Fruit fly (Drosophila melanogaster) whole organism, wandering third instar larva: ENCODE results near the gene Targ1.
A peak's percentile ranks its signal among the peaks of the same experiment; 100 is the strongest.

ENCODE experiments used
- Abd-B ChIP-seq: fragments of >200 bp; optimal IDR thresholded peaks from 2 replicates; lab custom pipeline; 2017; ENCODE audit warnings: missing biosample characterization, missing genetic modification characterization
- CG32264 ChIP-seq: fragments of 200-800 bp; sonication (Bioruptor generic); optimal IDR thresholded peaks from 2 replicates; lab custom pipeline; 2016; ENCODE audit warnings: missing biosample characterization, missing genetic modification characterization
- CG9705 ChIP-seq: fragments of 200-800 bp; sonication (Bioruptor generic); optimal IDR thresholded peaks from 2 replicates; lab custom pipeline; 2018; ENCODE audit warnings: missing biosample characterization, mild to moderate bottlenecking, missing genetic modification characterization
- CrebA ChIP-seq: fragments of 200-800 bp; sonication (Bioruptor generic); optimal IDR thresholded peaks from 2 replicates; lab custom pipeline; 2016; ENCODE audit warnings: missing biosample characterization, mild to moderate bottlenecking, missing genetic modification characterization, borderline replicate concordance
- Dfd ChIP-seq: fragments of >200 bp; optimal IDR thresholded peaks from 2 replicates; lab custom pipeline; 2017; ENCODE audit warnings: missing biosample characterization, missing genetic modification characterization
- Dif ChIP-seq: fragments of 200-275, 200-300 bp; sonication (Bioruptor generic); optimal IDR thresholded peaks from 2 replicates; lab custom pipeline; 2018; ENCODE audit warnings: missing biosample characterization, missing genetic modification characterization; ENCODE audit not compliant: partially characterized antibody
- GATAd ChIP-seq: sonication (Bioruptor generic); optimal IDR thresholded peaks from 2 replicates; lab custom pipeline; 2016; ENCODE audit warnings: missing biosample characterization, missing genetic modification characterization
- HLH106 ChIP-seq: fragments of 200-800 bp; optimal IDR thresholded peaks from 3 replicates; lab custom pipeline; 2019; ENCODE audit warnings: missing biosample characterization, mild to moderate bottlenecking, missing genetic modification characterization, moderate library complexity
- Hnf4 ChIP-seq: fragments of 200-800 bp; sonication (Bioruptor generic); optimal IDR thresholded peaks from 2 replicates; lab custom pipeline; 2016; ENCODE audit warnings: missing biosample characterization, mild to moderate bottlenecking, missing genetic modification characterization
- Hr78 ChIP-seq: fragments of >200 bp; optimal IDR thresholded peaks from 2 replicates; lab custom pipeline; 2017; ENCODE audit warnings: missing biosample characterization, missing genetic modification characterization
- Hr83 ChIP-seq: fragments of 200-300 bp; sonication (Bioruptor generic); optimal IDR thresholded peaks from 2 replicates; lab custom pipeline; 2016; ENCODE audit warnings: missing biosample characterization, mild to moderate bottlenecking, missing genetic modification characterization, moderate library complexity; ENCODE audit not compliant: poor library complexity, severe bottlenecking
- Jra ChIP-seq: sonication (Bioruptor generic); optimal IDR thresholded peaks from 2 replicates; lab custom pipeline; 2016; ENCODE audit warnings: missing biosample characterization, missing genetic modification characterization
- Mio ChIP-seq: sonication (Bioruptor generic); optimal IDR thresholded peaks from 2 replicates; lab custom pipeline; 2016; ENCODE audit warnings: missing biosample characterization, missing genetic modification characterization
- Myc ChIP-seq: fragments of >200 bp; optimal IDR thresholded peaks from 2 replicates; lab custom pipeline; 2017
- N ChIP-seq: fragments of >200 bp; optimal IDR thresholded peaks from 2 replicates; lab custom pipeline; 2018; ENCODE audit warnings: missing biosample characterization, missing external identifiers, missing genetic modification characterization
- OdsH ChIP-seq: fragments of 200-800 bp; sonication (Bioruptor generic); optimal IDR thresholded peaks from 2 replicates; lab custom pipeline; 2016; ENCODE audit warnings: missing biosample characterization, mild to moderate bottlenecking, missing genetic modification characterization
- Rel ChIP-seq, 2 experiments: fragments of 200-800 bp; sonication (Bioruptor generic) in 1 of 2; optimal IDR thresholded peaks; 2 replicates in 1 of 2; 3 replicates in 1 of 2; lab custom pipeline; 2016 to 2019; ENCODE audit warnings: mild to moderate bottlenecking in 2 of 2, missing biosample characterization in 2 of 2, missing genetic modification characterization in 2 of 2, moderate library complexity in 1 of 2
- Sp1 ChIP-seq: fragments of 200-800 bp; sonication (Bioruptor generic); optimal IDR thresholded peaks from 3 replicates; lab custom pipeline; 2019; ENCODE audit warnings: missing biosample characterization, mild to moderate bottlenecking, missing genetic modification characterization, moderate library complexity
- Vsx2 ChIP-seq: fragments of 200-300, 225-300 bp; sonication (Bioruptor generic); optimal IDR thresholded peaks from 2 replicates; lab custom pipeline; 2018; ENCODE audit warnings: missing biosample characterization, missing genetic modification characterization; ENCODE audit not compliant: partially characterized antibody
- br ChIP-seq: fragments of 200-800 bp; sonication (Bioruptor generic); optimal IDR thresholded peaks from 2 replicates; lab custom pipeline; 2016; ENCODE audit warnings: missing biosample characterization, missing genetic modification characterization
- brk ChIP-seq: fragments of 200-800 bp; sonication (Bioruptor generic); optimal IDR thresholded peaks from 2 replicates; lab custom pipeline; 2016; ENCODE audit warnings: missing biosample characterization, mild to moderate bottlenecking, missing genetic modification characterization
- dl ChIP-seq, 2 experiments: fragments of 175-275, 200-275 bp in 1 of 2; fragments of 200-275 bp in 1 of 2; sonication (Bioruptor generic); optimal IDR thresholded peaks; lab custom pipeline; 2018; ENCODE audit warnings: mild to moderate bottlenecking in 2 of 2, missing biosample characterization in 2 of 2, missing genetic modification characterization in 2 of 2, moderate library complexity in 2 of 2; ENCODE audit not compliant: partially characterized antibody in 2 of 2, insufficient read depth in 1 of 2
- dmrt93B ChIP-seq: fragments of 200-800 bp; sonication (Bioruptor generic); optimal IDR thresholded peaks from 2 replicates; lab custom pipeline; 2018; ENCODE audit warnings: missing biosample characterization, mild to moderate bottlenecking, missing genetic modification characterization
- dsf ChIP-seq: sonication (Bioruptor generic); optimal IDR thresholded peaks from 2 replicates; lab custom pipeline; 2016; ENCODE audit warnings: missing biosample characterization, missing genetic modification characterization, borderline replicate concordance
- ey ChIP-seq: fragments of 200-800 bp; sonication (Bioruptor generic); optimal IDR thresholded peaks from 2 replicates; lab custom pipeline; 2016; ENCODE audit warnings: missing biosample characterization, missing genetic modification characterization
- foxo ChIP-seq, 2 experiments: fragments of 200-800 bp; sonication (Bioruptor generic); optimal IDR thresholded peaks; 2 replicates in 1 of 2; 3 replicates in 1 of 2; lab custom pipeline; 2016 to 2017; ENCODE audit warnings: missing biosample characterization in 2 of 2, missing genetic modification characterization in 2 of 2
- fru ChIP-seq: fragments of 200-800 bp; sonication (Bioruptor generic); optimal IDR thresholded peaks from 3 replicates; lab custom pipeline; 2016; ENCODE audit warnings: missing biosample characterization, mild to moderate bottlenecking, missing genetic modification characterization
- h ChIP-seq: fragments of 200-800 bp; sonication (Bioruptor generic); optimal IDR thresholded peaks from 3 replicates; lab custom pipeline; 2016; ENCODE audit warnings: missing biosample characterization, mild to moderate bottlenecking, missing genetic modification characterization
- jim ChIP-seq: fragments of 175-275, 200-325 bp; sonication (Bioruptor generic); optimal IDR thresholded peaks from 2 replicates; lab custom pipeline; 2016; ENCODE audit warnings: missing biosample characterization, mild to moderate bottlenecking, missing genetic modification characterization
- pan ChIP-seq: fragments of >200 bp; optimal IDR thresholded peaks from 2 replicates; lab custom pipeline; 2017
- psq ChIP-seq: fragments of 200-800 bp; sonication (Bioruptor generic); optimal IDR thresholded peaks from 3 replicates; lab custom pipeline; 2017; ENCODE audit warnings: missing biosample characterization, mild to moderate bottlenecking, missing genetic modification characterization, moderate library complexity
- rgr ChIP-seq: fragments of 200-800 bp; sonication (Bioruptor generic); optimal IDR thresholded peaks from 3 replicates; lab custom pipeline; 2016; ENCODE audit warnings: missing biosample characterization, mild to moderate bottlenecking, missing genetic modification characterization
- sage ChIP-seq: fragments of 200-800 bp; sonication (Bioruptor generic); optimal IDR thresholded peaks from 2 replicates; lab custom pipeline; 2016; ENCODE audit warnings: missing biosample characterization, mild to moderate bottlenecking, missing genetic modification characterization
- sv ChIP-seq: fragments of 200-800 bp; sonication (Bioruptor generic); optimal IDR thresholded peaks from 3 replicates; lab custom pipeline; 2016; ENCODE audit warnings: missing biosample characterization, missing genetic modification characterization
- usp ChIP-seq: fragments of >200 bp; optimal IDR thresholded peaks from 2 replicates; lab custom pipeline; 2017; ENCODE audit warnings: missing biosample characterization, missing genetic modification characterization

Targ1 gene

dm6 chr3L:21176276-21176934 lies 26.3 kb downstream of the Targ1 start:
- TF ChIP-seq Abd-B (GFP tag; lab: Kevin White, UChicago): no peak
- TF ChIP-seq foxo (GFP tag; optimal IDR thresholded peaks at IDR 0.05; lab: Kevin White, UChicago): no peak
- no peak for TF ChIP-seq dmrt93B (GFP tag; lab: Kevin White, UChicago)
- no peak for TF ChIP-seq ey (GFP tag; lab: Kevin White, UChicago)
- no peak for TF ChIP-seq Hr78 (GFP tag; lab: Kevin White, UChicago)
- TF ChIP-seq CrebA (GFP tag; lab: Kevin White, UChicago): no peak
- no peak for TF ChIP-seq Jra (GFP tag; lab: Kevin White, UChicago)
- TF ChIP-seq OdsH (GFP tag; lab: Kevin White, UChicago): no peak

DNA sequence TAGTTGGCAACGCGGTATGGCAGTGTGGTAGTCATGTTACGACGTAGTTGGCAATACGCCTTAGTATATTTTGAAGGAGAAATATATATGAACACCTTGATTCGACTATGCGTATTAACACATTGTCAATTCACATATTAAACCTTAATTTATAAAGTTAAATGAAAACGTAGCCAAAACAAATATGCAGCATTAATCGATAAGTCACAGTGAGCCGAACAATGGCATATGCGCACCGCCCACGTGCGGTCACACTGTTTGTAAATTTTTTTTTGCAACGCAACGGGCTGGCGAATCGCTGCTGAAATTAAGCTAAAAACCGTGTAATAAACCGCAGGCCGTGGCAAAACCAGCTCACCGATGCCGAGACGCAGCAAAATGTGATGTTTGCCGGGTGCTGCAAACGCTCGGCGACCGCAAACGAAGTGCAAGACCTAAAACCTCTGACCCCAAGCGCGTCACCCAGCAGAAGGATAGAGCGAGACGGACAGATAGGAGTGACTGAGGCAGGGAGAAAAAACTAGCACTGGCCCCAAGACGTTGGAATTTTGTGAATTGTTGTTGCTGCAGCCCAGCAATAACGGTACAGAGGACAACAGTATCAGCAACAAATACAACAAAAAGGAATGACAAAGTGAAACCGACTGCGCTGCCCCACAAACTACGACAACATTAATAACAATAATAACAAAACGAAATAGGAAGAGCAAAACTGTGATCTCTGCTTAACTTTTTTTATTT lies 27.0 kb downstream of the Targ1 start:
- TF ChIP-seq jim: no peak
- TF ChIP-seq Myc (lab: Kevin White, UChicago): peak; percentile 84
- TF ChIP-seq Rel (GFP tag; optimal IDR thresholded peaks at IDR 0.05; lab: Kevin White, UChicago): no peak
- TF ChIP-seq Rel (tag; optimal IDR thresholded peaks at IDR 0.05; lab: Kevin White, UChicago): peak; percentile 79
- no peak for TF ChIP-seq dl (GFP tag; optimal IDR thresholded peaks at IDR 0.05; lab: Kevin White, UChicago; ENCODE audit: insufficient read depth in 1 of 2, partially characterized antibody in 2 of 2)
- TF ChIP-seq br (GFP tag; lab: Kevin White, UChicago): peak; percentile 17
- TF ChIP-seq Abd-B (GFP tag; lab: Kevin White, UChicago): no peak
- TF ChIP-seq usp (GFP tag; lab: Kevin White, UChicago): no peak
- no peak for TF ChIP-seq CG32264 (GFP tag; lab: Kevin White, UChicago)
- peak; percentile 5 for TF ChIP-seq Sp1 (GFP tag; lab: Kevin White, UChicago)
- TF ChIP-seq ey (GFP tag; lab: Kevin White, UChicago): no peak
- no peak for TF ChIP-seq Hnf4 (GFP tag; lab: Kevin White, UChicago)
- no peak for TF ChIP-seq Hr83 (GFP tag; lab: Kevin White, UChicago)
- TF ChIP-seq brk: no peak
- no peak for TF ChIP-seq pan
- no peak for TF ChIP-seq Jra (GFP tag; lab: Kevin White, UChicago)

DNA sequence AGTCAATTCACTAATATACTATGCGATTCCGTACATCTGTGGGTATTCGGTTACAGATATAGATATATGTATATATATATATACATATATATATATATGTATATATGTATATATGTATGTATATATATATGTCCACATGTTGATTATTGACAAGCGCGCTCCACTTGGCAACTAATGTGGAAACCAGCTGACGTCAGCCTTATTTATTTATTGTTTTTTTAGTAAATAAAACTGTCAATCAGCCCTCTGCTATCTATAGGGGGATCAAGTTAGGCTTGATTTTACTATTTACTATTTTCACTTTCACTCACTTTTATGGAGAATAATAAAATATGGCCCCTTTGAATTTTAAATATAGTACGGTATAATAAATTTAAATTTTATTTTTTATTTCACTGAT lies 27.7 kb downstream of the Targ1 start:
- TF ChIP-seq Dfd (GFP tag; lab: Kevin White, UChicago) (no peak), dl (GFP tag; optimal IDR thresholded peaks at IDR 0.05; lab: Kevin White, UChicago; ENCODE audit: insufficient read depth in 1 of 2, partially characterized antibody in 2 of 2) (no peak), Hnf4 (GFP tag; lab: Kevin White, UChicago) (no peak), HLH106 (tag; lab: Kevin White, UChicago) (no peak), Myc (lab: Kevin White, UChicago) (no peak), Rel (GFP tag; optimal IDR thresholded peaks at IDR 0.05; lab: Kevin White, UChicago) (no peak), Rel (tag; optimal IDR thresholded peaks at IDR 0.05; lab: Kevin White, UChicago) (no peak), ey (GFP tag; lab: Kevin White, UChicago) (no peak), OdsH (GFP tag; lab: Kevin White, UChicago) (no peak), Jra (GFP tag; lab: Kevin White, UChicago) (no peak)

DNA sequence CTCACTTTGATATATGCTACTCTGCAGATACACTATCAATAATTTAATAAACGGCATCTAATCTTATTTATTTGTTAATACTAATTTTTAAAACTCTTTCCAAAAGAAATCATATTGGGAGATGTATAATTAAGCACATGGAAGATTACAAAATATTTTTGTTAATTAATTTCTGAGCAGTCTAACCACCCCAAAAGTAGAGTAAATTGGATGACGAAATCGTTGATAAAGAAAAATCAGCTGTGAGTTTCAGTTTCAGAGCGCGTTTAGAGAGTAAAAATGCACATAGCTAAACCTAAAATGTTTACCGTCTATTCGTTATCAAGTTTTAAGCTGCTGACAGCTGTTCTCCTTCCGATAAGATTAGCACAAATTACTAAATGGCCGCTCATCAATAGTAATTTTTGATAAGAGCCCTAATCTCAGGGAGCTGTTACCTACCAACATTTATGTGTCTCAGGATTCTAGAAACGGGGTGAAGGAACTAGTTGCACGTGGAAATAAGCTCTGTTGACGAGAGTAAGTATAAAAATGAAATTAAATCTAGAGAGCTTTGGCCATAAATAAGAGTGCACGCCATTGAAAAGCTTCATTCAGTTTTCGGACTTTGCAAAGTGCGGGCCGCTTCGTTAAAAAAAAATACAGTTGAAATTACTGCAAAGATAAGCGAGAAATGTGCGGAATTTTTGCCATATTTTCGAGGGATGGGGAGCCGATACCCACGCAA lies 30.0 kb downstream of the Targ1 start, which contains the start of the genes chb and AsnS:
TSS of gene chb (plus strand) at position 327 of the 727 bp plus-strand sequence.
TSS of gene AsnS (plus strand) at position 592 of the 727 bp plus-strand sequence.
- TF ChIP-seq sage (GFP tag; lab: Kevin White, UChicago): peak; percentile 38
- peak; percentile 44 for TF ChIP-seq dsf
- no peak for TF ChIP-seq Rel (GFP tag; optimal IDR thresholded peaks at IDR 0.05; lab: Kevin White, UChicago)
- peak; percentile 9 for TF ChIP-seq Rel (tag; optimal IDR thresholded peaks at IDR 0.05; lab: Kevin White, UChicago)
- peak; percentile 83 for TF ChIP-seq ey (GFP tag; lab: Kevin White, UChicago)
- TF ChIP-seq N (GFP tag; lab: Kevin White, UChicago): no peak
- TF ChIP-seq fru (GFP tag; lab: Kevin White, UChicago): peak; percentile 71
- TF ChIP-seq pan: no peak
- peak; percentile 86 for TF ChIP-seq OdsH (GFP tag; lab: Kevin White, UChicago)
- peak; percentile 82 for TF ChIP-seq Hnf4 (GFP tag; lab: Kevin White, UChicago)
- TF ChIP-seq foxo (GFP tag; optimal IDR thresholded peaks at IDR 0.05; lab: Kevin White, UChicago): peak in 1 of 2 experiments; percentile 87
- no peak for TF ChIP-seq Dif
- TF ChIP-seq CG9705 (GFP tag; lab: Kevin White, UChicago): no peak
- TF ChIP-seq Hr83 (GFP tag; lab: Kevin White, UChicago): peak; percentile 35
- TF ChIP-seq brk: peak; percentile 47
- no peak for TF ChIP-seq GATAd (GFP tag; lab: Kevin White, UChicago)
- TF ChIP-seq CrebA (GFP tag; lab: Kevin White, UChicago): peak; percentile 41
- TF ChIP-seq Dfd (GFP tag; lab: Kevin White, UChicago): no peak
- peak; percentile 65 for TF ChIP-seq psq (GFP tag; lab: Kevin White, UChicago)
- no peak for TF ChIP-seq Vsx2 (GFP tag; lab: Kevin White, UChicago)
- peak; percentile 52 for TF ChIP-seq dmrt93B (GFP tag; lab: Kevin White, UChicago)
- TF ChIP-seq usp (GFP tag; lab: Kevin White, UChicago): no peak
- TF ChIP-seq Mio (GFP tag; lab: Kevin White, UChicago): no peak
- TF ChIP-seq rgr (GFP tag; lab: Kevin White, UChicago): peak; percentile 92
- TF ChIP-seq sv (GFP tag; lab: Kevin White, UChicago): no peak
- TF ChIP-seq jim: no peak
- TF ChIP-seq h (GFP tag; lab: Kevin White, UChicago): peak; percentile 87
- TF ChIP-seq Sp1 (GFP tag; lab: Kevin White, UChicago): peak; percentile 88
